Fruit fly (Drosophila melanogaster) whole organism, embryonic: Measurements from ENCODE around the gene CG44040.

Experiments used
- B-H2 ChIP-seq: fragments of 200-800 bp; sonication (Bioruptor generic); optimal IDR thresholded peaks from 2 replicates; lab custom pipeline; 2018; ENCODE audit warnings: missing biosample characterization, mild to moderate bottlenecking, missing genetic modification characterization
- BEAF-32 ChIP-seq: fragments of 200-800 bp; sonication (Bioruptor generic); optimal IDR thresholded peaks from 3 replicates; lab custom pipeline; 2017; ENCODE audit warnings: missing biosample characterization, missing genetic modification characterization, mild to moderate bottlenecking, moderate library complexity, missing genetic modification reagents
- CG10267 ChIP-seq: fragments of 200-800 bp; sonication (Bioruptor generic); optimal IDR thresholded peaks from 2 replicates; lab custom pipeline; 2018; ENCODE audit warnings: missing biosample characterization, mild to moderate bottlenecking, missing genetic modification characterization, moderate library complexity
- CG11398 ChIP-seq: fragments of 200-800 bp; sonication (Bioruptor generic); optimal IDR thresholded peaks from 2 replicates; lab custom pipeline; 2016; ENCODE audit warnings: missing biosample characterization, missing genetic modification characterization
- CG12659 ChIP-seq: fragments of 200-800 bp; sonication (Bioruptor generic); optimal IDR thresholded peaks from 3 replicates; lab custom pipeline; 2017; ENCODE audit warnings: mild to moderate bottlenecking, missing biosample characterization, missing genetic modification reagents, missing genetic modification characterization
- CG14014 ChIP-seq: fragments of 200-800 bp; sonication (Bioruptor generic); IDR thresholded peaks from 2 replicates; pipeline ENCODE4 v1.3.6; 2022; ENCODE audit warnings: missing biosample characterization, missing genetic modification characterization
- CG15696 ChIP-seq: fragments of 200-800 bp; sonication (Bioruptor generic); optimal IDR thresholded peaks from 2 replicates; lab custom pipeline; 2019; ENCODE audit warnings: missing biosample characterization, mild to moderate bottlenecking, missing genetic modification characterization, moderate library complexity
- CG1603 ChIP-seq: fragments of 200-800 bp; sonication (Bioruptor generic); optimal IDR thresholded peaks from 2 replicates; lab custom pipeline; 2019; ENCODE audit warnings: missing biosample characterization, mild to moderate bottlenecking, missing genetic modification characterization, moderate library complexity
- CG16813 ChIP-seq: fragments of 200-800 bp; sonication (Bioruptor generic); IDR thresholded peaks from 3 replicates; pipeline ENCODE4 v1.3.6; 2022; ENCODE audit warnings: missing biosample characterization, missing genetic modification characterization; ENCODE audit not compliant: partially characterized antibody
- CG16815 ChIP-seq: fragments of 200-800 bp; sonication (Bioruptor generic); optimal IDR thresholded peaks from 3 replicates; lab custom pipeline; 2017; ENCODE audit warnings: missing biosample characterization, mild to moderate bottlenecking, missing genetic modification characterization
- CG2116 ChIP-seq: fragments of 200-800 bp; sonication (Bioruptor generic); optimal IDR thresholded peaks from 3 replicates; lab custom pipeline; 2018; ENCODE audit warnings: missing biosample characterization, mild to moderate bottlenecking, missing genetic modification characterization
- CG2129 ChIP-seq: fragments of 200-800 bp; sonication (Bioruptor generic); IDR thresholded peaks from 2 replicates; pipeline ENCODE4 v1.3.6; 2022; ENCODE audit warnings: missing biosample characterization, missing genetic modification characterization; ENCODE audit not compliant: partially characterized antibody
- CG2199 ChIP-seq: fragments of 200-800 bp; sonication (Bioruptor generic); IDR thresholded peaks from 3 replicates; pipeline ENCODE4 v1.3.6; 2022; ENCODE audit warnings: missing biosample characterization, missing genetic modification characterization
- CG33213 ChIP-seq: fragments of 200-800 bp; sonication (Bioruptor generic); optimal IDR thresholded peaks from 3 replicates; lab custom pipeline; 2016; ENCODE audit warnings: missing biosample characterization, missing genetic modification characterization
- CG3995 ChIP-seq: fragments of 200-800 bp; sonication (Bioruptor generic); optimal IDR thresholded peaks from 3 replicates; lab custom pipeline; 2016; ENCODE audit warnings: missing biosample characterization, missing genetic modification characterization
- CG4707 ChIP-seq: fragments of 200-800 bp; sonication (Bioruptor generic); optimal IDR thresholded peaks from 2 replicates; lab custom pipeline; 2018; ENCODE audit warnings: missing biosample characterization, mild to moderate bottlenecking, missing genetic modification characterization, moderate library complexity
- CG7372 ChIP-seq: fragments of 200-800 bp; sonication (Bioruptor generic); IDR thresholded peaks from 2 replicates; pipeline ENCODE4 v1.3.6; 2022; ENCODE audit warnings: missing biosample characterization, missing genetic modification characterization
- CG7745 ChIP-seq: fragments of 200-800 bp; sonication (Bioruptor generic); optimal IDR thresholded peaks from 2 replicates; lab custom pipeline; 2018; ENCODE audit warnings: missing biosample characterization, mild to moderate bottlenecking, missing genetic modification characterization, moderate library complexity
- CG7928 ChIP-seq: fragments of 200-800 bp; sonication (Bioruptor generic); optimal IDR thresholded peaks from 2 replicates; lab custom pipeline; 2017; ENCODE audit warnings: missing biosample characterization, mild to moderate bottlenecking, missing genetic modification characterization
- CG8281 ChIP-seq: fragments of 200-800 bp; sonication (Bioruptor generic); optimal IDR thresholded peaks from 2 replicates; lab custom pipeline; 2018; ENCODE audit warnings: missing biosample characterization, mild to moderate bottlenecking, missing genetic modification characterization, moderate library complexity
- CG9727 ChIP-seq: fragments of 200-800 bp; sonication (Bioruptor generic); optimal IDR thresholded peaks from 3 replicates; lab custom pipeline; 2017; ENCODE audit warnings: missing biosample characterization, mild to moderate bottlenecking, missing genetic modification characterization
- Dll ChIP-seq: fragments of 200-800 bp; sonication (Bioruptor generic); IDR thresholded peaks from 4 replicates; pipeline ENCODE4 v1.3.6; 2022; ENCODE audit warnings: missing biosample characterization, missing genetic modification characterization; ENCODE audit not compliant: partially characterized antibody
- E2f2 ChIP-seq: fragments of 200-800 bp; sonication (Bioruptor generic); IDR thresholded peaks from 2 replicates; pipeline ENCODE4 v1.3.6; 2022; ENCODE audit warnings: missing biosample characterization, missing genetic modification characterization
- Ets97D ChIP-seq: fragments of 200-800 bp; sonication (Bioruptor generic); optimal IDR thresholded peaks from 3 replicates; lab custom pipeline; 2016; ENCODE audit warnings: missing biosample characterization, missing genetic modification characterization
- HLH4C ChIP-seq: fragments of 200-800 bp; sonication (Bioruptor generic); IDR thresholded peaks from 3 replicates; pipeline ENCODE4 v1.3.6; 2022; ENCODE audit warnings: missing biosample characterization, missing genetic modification characterization; ENCODE audit not compliant: partially characterized antibody
- Meics ChIP-seq: fragments of 200-800 bp; sonication (Bioruptor generic); optimal IDR thresholded peaks from 2 replicates; lab custom pipeline; 2017; ENCODE audit warnings: missing biosample characterization, mild to moderate bottlenecking, missing genetic modification characterization
- Nf-YB ChIP-seq: fragments of 200-800 bp; sonication (Bioruptor generic); optimal IDR thresholded peaks from 3 replicates; lab custom pipeline; 2019; ENCODE audit warnings: missing biosample characterization, mild to moderate bottlenecking, missing genetic modification characterization, moderate library complexity
- Sox102F ChIP-seq: fragments of 200-800 bp; sonication (Bioruptor generic); optimal IDR thresholded peaks from 2 replicates; lab custom pipeline; 2018; ENCODE audit warnings: missing biosample characterization, mild to moderate bottlenecking, missing genetic modification characterization, moderate library complexity
- Taf1 ChIP-seq: fragments of 200-800 bp; sonication (Bioruptor generic); IDR thresholded peaks from 2 replicates; pipeline ENCODE4 v1.3.6; 2022; ENCODE audit warnings: missing biosample characterization, missing genetic modification characterization
- Usf ChIP-seq: fragments of 200-800 bp; sonication (Bioruptor generic); optimal IDR thresholded peaks from 2 replicates; lab custom pipeline; 2017; ENCODE audit warnings: missing genotype, missing biosample characterization, missing genetic modification characterization
- bowl ChIP-seq: fragments of 200-800 bp; sonication (Bioruptor generic); IDR thresholded peaks from 2 replicates; pipeline ENCODE4 v1.3.6; 2022; ENCODE audit warnings: missing biosample characterization, missing genetic modification characterization
- cg ChIP-seq: fragments of 200-800 bp; sonication (Bioruptor generic); optimal IDR thresholded peaks from 3 replicates; lab custom pipeline; 2019; ENCODE audit warnings: missing biosample characterization, mild to moderate bottlenecking, missing genetic modification characterization, moderate library complexity
- crc ChIP-seq: fragments of 200-800 bp; sonication (Bioruptor generic); optimal IDR thresholded peaks from 2 replicates; lab custom pipeline; 2016; ENCODE audit warnings: missing biosample characterization, missing genetic modification characterization
- dpn ChIP-seq, 2 experiments: fragments of 200-800 bp; sonication (Bioruptor generic); optimal IDR thresholded peaks; 3 replicates each; lab custom pipeline; 2016; ENCODE audit warnings: missing biosample characterization in 2 of 2, missing genetic modification characterization in 2 of 2
- gcm ChIP-seq: fragments of 200-800 bp; sonication (Bioruptor generic); optimal IDR thresholded peaks from 2 replicates; lab custom pipeline; 2019; ENCODE audit warnings: missing biosample characterization, mild to moderate bottlenecking, missing genetic modification characterization, moderate library complexity
- hb ChIP-seq: fragments of 200-800 bp; sonication (Bioruptor generic); IDR thresholded peaks from 3 replicates; pipeline ENCODE4 v1.3.6; 2022; ENCODE audit warnings: missing biosample characterization, missing genetic modification characterization; ENCODE audit not compliant: partially characterized antibody
- hbn ChIP-seq: fragments of 200-800 bp; sonication (Bioruptor generic); IDR thresholded peaks from 2 replicates; pipeline ENCODE4 v1.3.6; 2022; ENCODE audit warnings: missing biosample characterization, missing genetic modification characterization; ENCODE audit not compliant: partially characterized antibody
- inv ChIP-seq: fragments of 200-800 bp; sonication (Bioruptor generic); IDR thresholded peaks from 2 replicates; pipeline ENCODE4 v1.3.6; 2022; ENCODE audit warnings: missing biosample characterization, missing genetic modification characterization; ENCODE audit not compliant: partially characterized antibody
- lilli ChIP-seq: fragments of 200-800 bp; sonication (Bioruptor generic); optimal IDR thresholded peaks from 3 replicates; lab custom pipeline; 2016; ENCODE audit warnings: missing biosample characterization, missing genetic modification characterization
- nmo ChIP-seq: fragments of 200-800 bp; sonication (Bioruptor generic); optimal IDR thresholded peaks from 2 replicates; lab custom pipeline; 2018; ENCODE audit warnings: missing biosample characterization, mild to moderate bottlenecking, missing genetic modification characterization, moderate library complexity
- pho ChIP-seq: fragments of 200-800 bp; sonication (Bioruptor generic); optimal IDR thresholded peaks from 2 replicates; lab custom pipeline; 2016; ENCODE audit warnings: missing biosample characterization, missing genetic modification characterization
- salm ChIP-seq: fragments of 200-800 bp; sonication (Bioruptor generic); optimal IDR thresholded peaks from 2 replicates; lab custom pipeline; 2018; ENCODE audit warnings: missing biosample characterization, mild to moderate bottlenecking, missing genetic modification characterization
- scrt ChIP-seq: fragments of 200-800 bp; sonication (Bioruptor generic); optimal IDR thresholded peaks from 2 replicates; lab custom pipeline; 2018; ENCODE audit warnings: missing biosample characterization, mild to moderate bottlenecking, missing genetic modification characterization, moderate library complexity
- sob ChIP-seq: fragments of 200-800 bp; sonication (Bioruptor generic); IDR thresholded peaks from 2 replicates; pipeline ENCODE4 v1.3.6; 2022; ENCODE audit warnings: missing biosample characterization, missing genetic modification characterization
- sr ChIP-seq: fragments of 200-800 bp; sonication (Bioruptor generic); IDR thresholded peaks from 3 replicates; pipeline ENCODE4 v1.3.6; 2022; ENCODE audit warnings: missing biosample characterization, missing genetic modification characterization
- ssp ChIP-seq: fragments of 200-800 bp; sonication (Bioruptor generic); IDR thresholded peaks from 2 replicates; pipeline ENCODE4 v1.3.6; 2022; ENCODE audit warnings: missing biosample characterization, missing genetic modification characterization
- unc-4 ChIP-seq: fragments of 200-800 bp; sonication (Bioruptor generic); IDR thresholded peaks from 2 replicates; pipeline ENCODE4 v1.3.6; 2022; ENCODE audit warnings: missing biosample characterization, missing genetic modification characterization; ENCODE audit not compliant: partially characterized antibody
- unpg ChIP-seq: fragments of 200-800 bp; sonication (Bioruptor generic); optimal IDR thresholded peaks from 3 replicates; lab custom pipeline; 2018; ENCODE audit warnings: missing biosample characterization, mild to moderate bottlenecking, missing genetic modification characterization, moderate library complexity
- vfl ChIP-seq: fragments of 200-800 bp; sonication (Bioruptor generic); optimal IDR thresholded peaks from 2 replicates; lab custom pipeline; 2016; ENCODE audit warnings: missing biosample characterization, missing genetic modification characterization
- zen ChIP-seq: fragments of 200-800 bp; sonication (Bioruptor generic); optimal IDR thresholded peaks from 3 replicates; lab custom pipeline; 2018; ENCODE audit warnings: missing biosample characterization, mild to moderate bottlenecking, missing genetic modification characterization, moderate library complexity

Gene CG44040

dm6 chr3R:15346018-15346383 lies 25.8 kb downstream of the CG44040 start, which contains the start of the genes Surf4 and CG31301 (continued):
- TF ChIP-seq ssp (GFP tag; lab: Robert Waterston, UW), result no peak
- peak; percentile 6 for TF ChIP-seq unpg (GFP tag; lab: Kevin White, UChicago)
- TF ChIP-seq lilli (GFP tag; lab: Kevin White, UChicago), result peak; percentile 5
- TF ChIP-seq Ets97D (GFP tag; lab: Kevin White, UChicago), result peak; percentile 71
- TF ChIP-seq CG7928 (GFP tag; lab: Kevin White, UChicago), result no peak
- no peak for TF ChIP-seq CG15696
- no peak for TF ChIP-seq pho
- no peak for TF ChIP-seq gcm (GFP tag; lab: Kevin White, UChicago)
- no peak for TF ChIP-seq CG2129
- 0 out of 3 replicates have a peak, but pooled peaks have one; percentile 19 for TF ChIP-seq CG2199 (GFP tag; lab: Robert Waterston, UW)
- peak; percentile 86 for TF ChIP-seq HLH4C (GFP tag; lab: Robert Waterston, UW)
- TF ChIP-seq B-H2 (GFP tag; lab: Kevin White, UChicago), result peak; percentile 10
- TF ChIP-seq CG14014, result peak; percentile 33; the same call in 1 of the 2 replicates
- no peak for TF ChIP-seq CG8281 (tag; lab: Kevin White, UChicago)
- no peak for TF ChIP-seq salm (tag; lab: Kevin White, UChicago)
- peak; percentile 73 for TF ChIP-seq hb (GFP tag; lab: Robert Waterston, UW)
- peak; percentile 67 for TF ChIP-seq BEAF-32 (GFP tag; lab: Kevin White, UChicago)
- TF ChIP-seq CG12659 (GFP tag; lab: Kevin White, UChicago), result peak; percentile 34
- TF ChIP-seq CG4707, result no peak
- no peak for TF ChIP-seq CG9727
- no peak for TF ChIP-seq zen (tag; lab: Kevin White, UChicago)
- no peak for TF ChIP-seq bowl
- no peak for TF ChIP-seq CG33213 (GFP tag; lab: Kevin White, UChicago)
- TF ChIP-seq CG7745 (tag; lab: Kevin White, UChicago), result no peak
- TF ChIP-seq crc, result no peak
- peak; percentile 66 for TF ChIP-seq CG1603
- no peak for TF ChIP-seq dpn (GFP tag; optimal IDR thresholded peaks at IDR 0.05; lab: Kevin White, UChicago)
- TF ChIP-seq hbn (GFP tag; lab: Robert Waterston, UW), result no peak; the same call in 1 of the 2 replicates
- peak; percentile 59 for TF ChIP-seq unc-4
- TF ChIP-seq cg, result no peak
- no peak for TF ChIP-seq Taf1 (GFP tag; lab: Robert Waterston, UW)
- TF ChIP-seq scrt (GFP tag; lab: Kevin White, UChicago), result no peak
- TF ChIP-seq vfl, result no peak
- no peak for TF ChIP-seq CG11398 (GFP tag; lab: Kevin White, UChicago)
- TF ChIP-seq Sox102F, result no peak
- peak; percentile 91 for TF ChIP-seq CG2116
- peak; percentile 49 for TF ChIP-seq inv
- no peak for TF ChIP-seq sr
- no peak for TF ChIP-seq Meics (GFP tag; lab: Kevin White, UChicago)
- peak; percentile 50 for TF ChIP-seq CG3995 (GFP tag; lab: Kevin White, UChicago)
- TF ChIP-seq Usf, result no peak
- peak; percentile 66 for TF ChIP-seq CG16813 (GFP tag; lab: Robert Waterston, UW)
- TF ChIP-seq nmo (GFP tag; lab: Kevin White, UChicago), result no peak
- peak; percentile 61; the same call in 3 of the 4 replicates for TF ChIP-seq Dll
- no peak for TF ChIP-seq sob (GFP tag; lab: Robert Waterston, UW)
- TF ChIP-seq CG7372 (GFP tag; lab: Robert Waterston, UW), result no peak
- TF ChIP-seq Nf-YB (GFP tag; lab: Kevin White, UChicago), result no peak
- peak; percentile 12 for TF ChIP-seq CG10267 (tag; lab: Kevin White, UChicago)
- no peak for TF ChIP-seq CG16815 (GFP tag; lab: Kevin White, UChicago)
- TF ChIP-seq E2f2 (GFP tag; lab: Robert Waterston, UW), result 0 out of 2 replicates have a peak, but pooled peaks have one; percentile 33
